Worm (Caenorhabditis elegans) whole organism, young adult: Measurements from ENCODE around the gene lir-1.

Experiments used
- C17E4.6 ChIP-seq: fragments of 200-800 bp; sonication (Bioruptor generic); IDR thresholded peaks from 2 replicates; pipeline ENCODE4 v1.3.6; 2022; ENCODE audit warnings: missing genetic modification reagents, missing genetic modification characterization, missing compliant biosample characterization
- D2030.7 ChIP-seq: fragments of 200-800 bp; sonication (Bioruptor generic); IDR thresholded peaks from 2 replicates; pipeline ENCODE4 v1.3.6; 2022; ENCODE audit warnings: missing genetic modification reagents, missing genetic modification characterization, missing compliant biosample characterization
- F37B4.10 ChIP-seq: fragments of 200-800 bp; sonication (Bioruptor generic); IDR thresholded peaks from 2 replicates; pipeline ENCODE4 v1.3.6; 2022; ENCODE audit warnings: missing genetic modification characterization, missing compliant biosample characterization
- K11D2.4 ChIP-seq: fragments of 200-800 bp; sonication (Bioruptor generic); IDR thresholded peaks from 2 replicates; pipeline ENCODE4 v1.3.6; 2022; ENCODE audit warnings: missing genetic modification reagents, missing genetic modification characterization, missing compliant biosample characterization
- ama-1 ChIP-seq, 3 experiments: fragments of 150-350 bp in 1 of 3; sonication (generic microtip) in 2 of 3; optimal IDR thresholded peaks; 2 replicates each; lab custom pipeline; 2014 to 2018; ENCODE audit warnings: missing biosample characterization in 2 of 3, missing genetic modification characterization in 2 of 3, missing genetic modification reagents in 2 of 3
- dox-1 ChIP-seq: fragments of 200-800 bp; sonication (Bioruptor generic); IDR thresholded peaks from 2 replicates; pipeline ENCODE4 v1.3.6; 2022; ENCODE audit warnings: missing genetic modification reagents, missing genetic modification characterization, missing compliant biosample characterization
- lag-1 ChIP-seq: fragments of 200-800 bp; sonication (Bioruptor generic); IDR thresholded peaks from 2 replicates; pipeline ENCODE4 v1.3.6; 2022; ENCODE audit warnings: missing genetic modification reagents, missing genetic modification characterization, missing compliant biosample characterization
- mcd-1 ChIP-seq: fragments of 200-800 bp; sonication (Bioruptor generic); IDR thresholded peaks from 2 replicates; pipeline ENCODE4 v1.3.6; 2022; ENCODE audit warnings: missing genetic modification reagents, missing genetic modification characterization, missing compliant biosample characterization
- nhr-80 ChIP-seq: sonication (generic microtip); optimal IDR thresholded peaks from 2 replicates; lab custom pipeline; 2016; ENCODE audit warnings: missing genetic modification characterization, missing compliant biosample characterization
- pha-4 ChIP-seq: fragments of 150-350 bp; sonication (generic microtip); optimal IDR thresholded peaks from 2 replicates; lab custom pipeline; 2014; ENCODE audit warnings: missing biosample characterization, missing genetic modification reagents, missing genetic modification characterization
- sea-2 ChIP-seq: fragments of 200-800 bp; sonication (Bioruptor generic); IDR thresholded peaks from 2 replicates; pipeline ENCODE4 v1.3.6; 2022; ENCODE audit warnings: missing genetic modification characterization, missing compliant biosample characterization
- snpc-4 ChIP-seq, 5 experiments: fragments of 150-350 bp in 1 of 5; sonication (generic microtip) in 4 of 5; optimal IDR thresholded peaks; 2 replicates each; lab custom pipeline; 2014 to 2018; ENCODE audit warnings: missing genetic modification characterization in 5 of 5, missing biosample characterization in 3 of 5, antibody characterized with exemption in 2 of 5, mild to moderate bottlenecking in 2 of 5, missing compliant biosample characterization in 2 of 5, missing genotype in 2 of 5, moderate library complexity in 2 of 5, missing genetic modification reagents in 1 of 5
- somi-1 ChIP-seq: fragments of 200-800 bp; sonication (Bioruptor generic); optimal IDR thresholded peaks from 2 replicates; lab custom pipeline; 2018; ENCODE audit warnings: mild to moderate bottlenecking, missing genetic modification characterization, missing compliant biosample characterization
- ztf-26 ChIP-seq: sonication (generic microtip); optimal IDR thresholded peaks from 2 replicates; lab custom pipeline; 2017; ENCODE audit warnings: missing genetic modification characterization, missing compliant biosample characterization

ce11 chrII:7675752-7676151 is 3.9 kb downstream of the lir-1 start:
- TF ChIP-seq F37B4.10 (GFP tag; lab: Robert Waterston, UW): no peak
- TF ChIP-seq dox-1 (GFP tag; lab: Robert Waterston, UW): no peak
- TF ChIP-seq snpc-4 (GFP tag; optimal IDR thresholded peaks at IDR 0.05; lab: Kevin White, UChicago): no peak
- TF ChIP-seq snpc-4 (tag; optimal IDR thresholded peaks at IDR 0.05; lab: Kevin White, UChicago): no peak
- no peak for TF ChIP-seq pha-4
- TF ChIP-seq lag-1: no peak
- no peak for TF ChIP-seq D2030.7
- TF ChIP-seq ama-1 (optimal IDR thresholded peaks at IDR 0.05; lab: Kevin White, UChicago): no peak
- no peak for TF ChIP-seq ama-1 (GFP tag; optimal IDR thresholded peaks at IDR 0.05; lab: Kevin White, UChicago)
- no peak for TF ChIP-seq mcd-1 (GFP tag; lab: Robert Waterston, UW)
- TF ChIP-seq ztf-26 (tag; lab: Kevin White, UChicago): no peak
- TF ChIP-seq K11D2.4 (GFP tag; lab: Robert Waterston, UW): no peak
- no peak for TF ChIP-seq nhr-80
- no peak for TF ChIP-seq sea-2 (GFP tag; lab: Robert Waterston, UW)
- TF ChIP-seq C17E4.6: no peak
- TF ChIP-seq somi-1: no peak
